Worm (Caenorhabditis elegans) whole organism, L4 larva: ENCODE data around the gene arp-6.

Experiments used
- R02D3.7 ChIP-seq: fragments of 150-350 bp; sonication (generic microtip); optimal IDR thresholded peaks from 3 replicates; lab custom pipeline; 2014; ENCODE audit warnings: missing biosample characterization, missing genetic modification characterization
- T26A8.4 ChIP-seq: fragments of 200-800 bp; sonication (Bioruptor generic); IDR thresholded peaks from 2 replicates; pipeline ENCODE4 v1.3.6; 2022; ENCODE audit warnings: missing genetic modification characterization, missing compliant biosample characterization
- Y105C5A.15 ChIP-seq: fragments of 200-800 bp; sonication (Bioruptor generic); IDR thresholded peaks from 2 replicates; pipeline ENCODE4 v1.3.6; 2022; ENCODE audit warnings: missing genetic modification characterization, missing compliant biosample characterization
- aha-1 ChIP-seq: fragments of 150-350 bp; peaks from one replicate; lab custom pipeline; 2014; ENCODE audit warnings: missing biosample characterization, missing genetic modification characterization
- ama-1 ChIP-seq: fragments of 150-350 bp; optimal IDR thresholded peaks from 2 replicates; lab custom pipeline; 2014; ENCODE audit warnings: inconsistent platforms, mixed read lengths
- ceh-20 ChIP-seq: fragments of 200-800 bp; sonication (Bioruptor generic); IDR thresholded peaks from 2 replicates; pipeline ENCODE4 v1.3.6; 2022; ENCODE audit warnings: missing genetic modification reagents, missing genetic modification characterization, missing compliant biosample characterization
- ceh-44 ChIP-seq: fragments of 200-800 bp; sonication (Bioruptor generic); IDR thresholded peaks from 2 replicates; pipeline ENCODE4 v1.3.6; 2022; ENCODE audit warnings: missing genetic modification reagents, missing genetic modification characterization, missing compliant biosample characterization
- ceh-82 ChIP-seq: sonication (generic microtip); optimal IDR thresholded peaks from 2 replicates; lab custom pipeline; 2017; ENCODE audit warnings: missing biosample characterization, missing genetic modification characterization
- cey-2 ChIP-seq: sonication (generic microtip); optimal IDR thresholded peaks from 3 replicates; lab custom pipeline; 2017; ENCODE audit warnings: missing genetic modification characterization, mild to moderate bottlenecking, missing compliant biosample characterization, antibody characterized with exemption, borderline replicate concordance; ENCODE audit not compliant: insufficient read depth
- ctbp-1 ChIP-seq: fragments of 200-800 bp; sonication (Bioruptor generic); IDR thresholded peaks from 2 replicates; pipeline ENCODE4 v1.3.6; 2022; ENCODE audit warnings: missing genetic modification reagents, missing genetic modification characterization, missing compliant biosample characterization
- daf-16 ChIP-seq, 3 experiments: sonication (generic microtip); optimal IDR thresholded peaks; 2 replicates each; lab custom pipeline; 2016 to 2017; ENCODE audit warnings: missing genetic modification characterization in 3 of 3, missing genetic modification reagents in 3 of 3, mild to moderate bottlenecking in 2 of 3, missing compliant biosample characterization in 2 of 3, missing biosample characterization in 1 of 3, moderate library complexity in 1 of 3
- dmd-6 ChIP-seq: fragments of 200-800 bp; sonication (Bioruptor generic); IDR thresholded peaks from 2 replicates; pipeline ENCODE4 v1.3.6; 2022; ENCODE audit warnings: missing genetic modification reagents, missing genetic modification characterization, missing compliant biosample characterization
- dmd-8 ChIP-seq: fragments of 200-800 bp; sonication (Bioruptor generic); IDR thresholded peaks from 2 replicates; pipeline ENCODE4 v1.3.6; 2022; ENCODE audit warnings: missing genetic modification characterization, missing compliant biosample characterization
- dve-1 ChIP-seq: sonication (generic microtip); optimal IDR thresholded peaks from 2 replicates; lab custom pipeline; 2017; ENCODE audit warnings: antibody characterized with exemption, mild to moderate bottlenecking, missing genetic modification characterization, missing compliant biosample characterization; ENCODE audit not compliant: insufficient read depth
- egl-27 ChIP-seq: sonication (generic microtip); optimal IDR thresholded peaks from 3 replicates; lab custom pipeline; 2017; ENCODE audit warnings: missing biosample characterization, missing genetic modification reagents, missing genetic modification characterization
- egl-43 ChIP-seq: fragments of 200-800 bp; sonication (Bioruptor generic); IDR thresholded peaks from 2 replicates; pipeline ENCODE4 v1.3.6; 2022; ENCODE audit warnings: missing genetic modification reagents, missing genetic modification characterization, missing compliant biosample characterization
- hif-1 ChIP-seq, 2 experiments: sonication (generic microtip); optimal IDR thresholded peaks; 2 replicates each; lab custom pipeline; 2016 to 2017; ENCODE audit warnings: missing compliant biosample characterization in 2 of 2, missing genetic modification characterization in 2 of 2, missing genetic modification reagents in 2 of 2, missing genotype in 2 of 2, mild to moderate bottlenecking in 1 of 2
- hlh-11 ChIP-seq: fragments of 200-800 bp; sonication (Bioruptor generic); optimal IDR thresholded peaks from 2 replicates; lab custom pipeline; 2018; ENCODE audit warnings: mild to moderate bottlenecking, missing genetic modification characterization, missing compliant biosample characterization
- hlh-30 ChIP-seq: sonication (generic microtip); optimal IDR thresholded peaks from 2 replicates; lab custom pipeline; 2017; ENCODE audit warnings: antibody characterized with exemption, mild to moderate bottlenecking, missing genetic modification characterization, missing compliant biosample characterization; ENCODE audit not compliant: insufficient read depth
- hmg-1.1 ChIP-seq: fragments of 200-800 bp; sonication (Bioruptor generic); IDR thresholded peaks from 2 replicates; pipeline ENCODE4 v1.3.6; 2022; ENCODE audit warnings: missing genetic modification reagents, missing genetic modification characterization, missing compliant biosample characterization
- jun-1 ChIP-seq: fragments of 150-350 bp; optimal IDR thresholded peaks from 2 replicates; lab custom pipeline; 2014; ENCODE audit warnings: missing biosample characterization, missing genetic modification reagents, missing genetic modification characterization
- lin-1 ChIP-seq: fragments of 200-800 bp; sonication (Bioruptor generic); IDR thresholded peaks from 2 replicates; pipeline ENCODE4 v1.3.6; 2022; ENCODE audit warnings: missing genetic modification reagents, missing genetic modification characterization, missing compliant biosample characterization
- lin-29 ChIP-seq: fragments of 200-800 bp; sonication (Bioruptor generic); IDR thresholded peaks from 2 replicates; pipeline ENCODE4 v1.3.6; 2022; ENCODE audit warnings: missing genetic modification reagents, missing genetic modification characterization, missing compliant biosample characterization
- lin-38 ChIP-seq: fragments of 200-800 bp; sonication (Bioruptor generic); IDR thresholded peaks from 2 replicates; pipeline ENCODE4 v1.3.6; 2022; ENCODE audit warnings: missing genetic modification reagents, missing genetic modification characterization, missing compliant biosample characterization
- lsy-2 ChIP-seq, 2 experiments: fragments of 150-350 bp in 1 of 2; sonication (generic microtip) in 1 of 2; optimal IDR thresholded peaks; 2 replicates each; lab custom pipeline; 2014 to 2017; ENCODE audit warnings: missing biosample characterization in 2 of 2, missing genetic modification characterization in 2 of 2
- mdl-1 ChIP-seq, 2 experiments: fragments of 150-350 bp in 1 of 2; sonication (generic microtip) in 1 of 2; optimal IDR thresholded peaks; 2 replicates each; lab custom pipeline; 2014 to 2017; ENCODE audit warnings: missing biosample characterization in 2 of 2, missing genetic modification characterization in 2 of 2
- mep-1 ChIP-seq: fragments of 150-350 bp; sonication (generic microtip); optimal IDR thresholded peaks from 3 replicates; lab custom pipeline; 2014; ENCODE audit warnings: missing biosample characterization, missing genetic modification characterization
- mes-2 ChIP-seq: sonication (generic microtip); optimal IDR thresholded peaks from 2 replicates; lab custom pipeline; 2016; ENCODE audit warnings: missing genotype, mild to moderate bottlenecking, missing genetic modification characterization, missing compliant biosample characterization; ENCODE audit not compliant: poor library complexity, severe bottlenecking
- mxl-2 ChIP-seq: fragments of 200-800 bp; sonication (Bioruptor generic); conservative IDR thresholded peaks from 2 replicates; pipeline ENCODE4 v1.3.6; 2022; ENCODE audit warnings: missing genetic modification reagents, missing genetic modification characterization, missing compliant biosample characterization
- mxl-3 ChIP-seq: fragments of 200-800 bp; sonication (Bioruptor generic); optimal IDR thresholded peaks from 2 replicates; lab custom pipeline; 2018; ENCODE audit warnings: mild to moderate bottlenecking, missing genetic modification characterization, missing compliant biosample characterization
- nhr-10 ChIP-seq: fragments of 150-350 bp; optimal IDR thresholded peaks from 2 replicates; lab custom pipeline; 2014; ENCODE audit warnings: missing biosample characterization, missing genetic modification characterization
- nhr-11 ChIP-seq: fragments of 150-350 bp; optimal IDR thresholded peaks from 2 replicates; lab custom pipeline; 2014; ENCODE audit warnings: missing biosample characterization, missing genetic modification characterization
- nhr-28 ChIP-seq: fragments of 150-350 bp; optimal IDR thresholded peaks from 2 replicates; lab custom pipeline; 2014; ENCODE audit warnings: missing biosample characterization, missing genetic modification characterization
- nhr-42 ChIP-seq: fragments of 200-800 bp; sonication (Bioruptor generic); IDR thresholded peaks from 2 replicates; pipeline ENCODE4 v1.3.6; 2022; ENCODE audit warnings: missing genetic modification characterization, missing compliant biosample characterization
- nhr-48 ChIP-seq: sonication (generic microtip); optimal IDR thresholded peaks from 2 replicates; lab custom pipeline; 2016; ENCODE audit warnings: mild to moderate bottlenecking, missing genetic modification characterization, missing compliant biosample characterization
- php-3 ChIP-seq: fragments of 200-800 bp; sonication (Bioruptor generic); IDR thresholded peaks from 2 replicates; pipeline ENCODE4 v1.3.6; 2022; ENCODE audit warnings: missing genetic modification reagents, missing genetic modification characterization, missing compliant biosample characterization
- pqm-1 ChIP-seq: sonication (generic microtip); optimal IDR thresholded peaks from 2 replicates; lab custom pipeline; 2017; ENCODE audit warnings: missing biosample characterization, missing genetic modification characterization
- rbr-2 ChIP-seq: sonication (generic microtip); optimal IDR thresholded peaks from 2 replicates; lab custom pipeline; 2016; ENCODE audit warnings: missing genotype, missing genetic modification characterization, missing compliant biosample characterization
- set-16 ChIP-seq: fragments of 200-800 bp; sonication (Bioruptor generic); IDR thresholded peaks from 2 replicates; pipeline ENCODE4 v1.3.6; 2022; ENCODE audit warnings: missing genetic modification reagents, missing genetic modification characterization, missing compliant biosample characterization
- spr-1 ChIP-seq: sonication (generic microtip); optimal IDR thresholded peaks from 2 replicates; lab custom pipeline; 2016; ENCODE audit warnings: mild to moderate bottlenecking, missing genetic modification characterization, missing compliant biosample characterization
- spr-3 ChIP-seq: fragments of 200-800 bp; sonication (Bioruptor generic); optimal IDR thresholded peaks from 2 replicates; lab custom pipeline; 2018; ENCODE audit warnings: mild to moderate bottlenecking, missing genetic modification characterization, missing compliant biosample characterization
- tag-97 ChIP-seq: fragments of 200-800 bp; sonication (Bioruptor generic); IDR thresholded peaks from 2 replicates; pipeline ENCODE4 v1.3.6; 2022; ENCODE audit warnings: missing genetic modification characterization, missing compliant biosample characterization
- unc-62 ChIP-seq, 3 experiments: fragments of 150-350 bp in 1 of 3; sonication (generic microtip); optimal IDR thresholded peaks in 2 of 3; peaks in 1 of 3; 1 replicate in 1 of 3; 2 replicates in 2 of 3; lab custom pipeline; 2014 to 2017; ENCODE audit warnings: missing biosample characterization in 3 of 3, missing genetic modification characterization in 3 of 3, missing genetic modification reagents in 3 of 3, missing genotype in 1 of 3
- zfp-3 ChIP-seq: fragments of 200-800 bp; sonication (Bioruptor generic); conservative IDR thresholded peaks from 2 replicates; pipeline ENCODE4 v1.3.6; 2022; ENCODE audit warnings: missing genetic modification reagents, missing genetic modification characterization, missing compliant biosample characterization
- ztf-7 ChIP-seq: fragments of 150-350 bp; optimal IDR thresholded peaks from 2 replicates; lab custom pipeline; 2014; ENCODE audit warnings: missing biosample characterization, missing genetic modification characterization

Gene arp-6

ce11 chrII:8073222-8073621 is 36.1 kb upstream of the arp-6 start, which contains the start of gene gpcp-2:
Gene gpcp-2, minus strand, starts transcription at chrII:8073374.
- TF ChIP-seq dmd-8 (no peak), daf-16 (GFP tag; optimal IDR thresholded peaks at IDR 0.05; lab: Kevin White, UChicago) (no peak), daf-16 (tag; optimal IDR thresholded peaks at IDR 0.05; lab: Kevin White, UChicago) (peak; percentile 29), dmd-6 (GFP tag; lab: Robert Waterston, UW) (peak; percentile 45), lin-29 (GFP tag; lab: Robert Waterston, UW) (no peak), dve-1 (peak; percentile 48), pqm-1 (tag; lab: Kevin White, UChicago) (peak; percentile 66)

ce11 chrII:8071801-8072544 is 34.8 kb upstream of the arp-6 start:
- TF ChIP-seq dve-1 (no peak), Y105C5A.15 (GFP tag; lab: Robert Waterston, UW) (no peak), egl-43 (GFP tag; lab: Robert Waterston, UW) (no peak), ceh-20 (GFP tag; lab: Robert Waterston, UW) (peak; percentile 74; the same call in 1 of the 2 replicates), spr-1 (tag; lab: Kevin White, UChicago) (no peak), mxl-3 (peak; percentile 69), nhr-42 (no peak), nhr-28 (tag; lab: Kevin White, UChicago) (peak; percentile 16), hmg-1.1 (GFP tag; lab: Robert Waterston, UW) (peak; percentile 58; the same call in 1 of the 2 replicates), zfp-3 (GFP tag; lab: Robert Waterston, UW) (no peak), jun-1 (no peak), aha-1 (peak; percentile 96), R02D3.7 (no peak), nhr-11 (tag; lab: Kevin White, UChicago) (peak; percentile 54), nhr-10 (tag; lab: Kevin White, UChicago) (no peak), tag-97 (no peak), T26A8.4 (0 out of 2 replicates have a peak, but pooled peaks have one; percentile 23), ama-1 (lab: Kevin White, UChicago) (no peak), ceh-44 (no peak), lsy-2 (tag; optimal IDR thresholded peaks at IDR 0.05; lab: Kevin White, UChicago) (peak in 1 of 2 experiments; percentile 66), hif-1 (tag; optimal IDR thresholded peaks at IDR 0.05; lab: Kevin White, UChicago) (peak in 1 of 2 experiments; percentile 41), daf-16 (GFP tag; optimal IDR thresholded peaks at IDR 0.05; lab: Kevin White, UChicago) (peak in 1 of 2 experiments; percentile 63), daf-16 (tag; optimal IDR thresholded peaks at IDR 0.05; lab: Kevin White, UChicago) (no peak), egl-27 (tag; lab: Kevin White, UChicago) (no peak), mep-1 (tag; lab: Kevin White, UChicago) (peak; percentile 57), set-16 (no peak), dmd-8 (no peak), mdl-1 (tag; optimal IDR thresholded peaks at IDR 0.05; lab: Kevin White, UChicago) (peak; percentile 24 to 67), cey-2 (tag; lab: Kevin White, UChicago) (no peak), hlh-11 (peak; percentile 53), nhr-48 (tag; lab: Kevin White, UChicago) (peak; percentile 81), ceh-82 (tag; lab: Kevin White, UChicago) (no peak), ztf-7 (tag; lab: Kevin White, UChicago) (no peak), rbr-2 (tag; lab: Kevin White, UChicago) (peak; percentile 38), hlh-30 (tag; lab: Kevin White, UChicago) (peak; percentile 94), ctbp-1 (GFP tag; lab: Robert Waterston, UW) (peak; percentile 73; the same call in 1 of the 2 replicates), mxl-2 (GFP tag; lab: Robert Waterston, UW) (no peak), dmd-6 (GFP tag; lab: Robert Waterston, UW) (0 out of 2 replicates have a peak, but pooled peaks have one; percentile 18), php-3 (GFP tag; lab: Robert Waterston, UW) (no peak), lin-38 (GFP tag; lab: Robert Waterston, UW) (0 out of 2 replicates have a peak, but pooled peaks have one; percentile 28), lin-1 (no peak), spr-3 (GFP tag; lab: Kevin White, UChicago) (no peak), mes-2 (tag; lab: Kevin White, UChicago) (no peak), unc-62 (GFP tag; optimal IDR thresholded peaks at IDR 0.05 in 1 of 2; lab: Kevin White, UChicago) (peak in 1 of 2 experiments; percentile 99), unc-62 (tag; optimal IDR thresholded peaks at IDR 0.05; lab: Kevin White, UChicago) (no peak)
